Fruit fly (Drosophila melanogaster): ENCODE measurements around the gene CG13014.

Gene CG13014

dm6 chrX:16573659-16574058 lies 14.0 kb upstream of the CG13014 start (continued):
- TF ChIP-seq Fer3 (tag; optimal IDR thresholded peaks at IDR 0.05) (peak; percentile 45), Hey (tag; optimal IDR thresholded peaks at IDR 0.05) (no peak), Chrac-16 (GFP tag; optimal IDR thresholded peaks at IDR 0.05) (no peak), fd3F (GFP tag; optimal IDR thresholded peaks at IDR 0.05) (peak; percentile 22), dmrt11E (tag; optimal IDR thresholded peaks at IDR 0.05) (peak; percentile 19), cad (GFP tag; optimal IDR thresholded peaks at IDR 0.05) (no peak), CG15269 (tag; optimal IDR thresholded peaks at IDR 0.05) (peak; percentile 49), sens-2 (GFP tag; IDR thresholded peaks at IDR 0.05) (no peak), Hr39 (optimal IDR thresholded peaks at IDR 0.05) (no peak), CG3726 (GFP tag; IDR thresholded peaks at IDR 0.05) (no peak), CG6854 (GFP tag; optimal IDR thresholded peaks at IDR 0.05) (peak; percentile 1), sima (GFP tag; optimal IDR thresholded peaks at IDR 0.05) (no peak), CG7987 (GFP tag; optimal IDR thresholded peaks at IDR 0.05) (peak; percentile 41), CG9817 (tag; optimal IDR thresholded peaks at IDR 0.05) (peak; percentile 13), CG11695 (GFP tag; IDR thresholded peaks at IDR 0.05) (0 out of 3 replicates have a peak, but pooled peaks have one; percentile 38), run (tag; optimal IDR thresholded peaks at IDR 0.05) (no peak), CG2875 (GFP tag; optimal IDR thresholded peaks at IDR 0.05) (peak; percentile 9), CG31388 (GFP tag; optimal IDR thresholded peaks at IDR 0.05) (no peak), slbo (GFP tag; IDR thresholded peaks at IDR 0.05) (no peak), wek (GFP tag; optimal IDR thresholded peaks at IDR 0.05) (peak; percentile 20), BEAF-32 (GFP tag; optimal IDR thresholded peaks at IDR 0.05) (no peak), CG11504 (tag; optimal IDR thresholded peaks at IDR 0.05) (peak; percentile 1), Nf-YB (GFP tag; optimal IDR thresholded peaks at IDR 0.05) (no peak), unpg (GFP tag; optimal IDR thresholded peaks at IDR 0.05) (peak; percentile 25), CG11398 (GFP tag; optimal IDR thresholded peaks at IDR 0.05) (peak; percentile 6), Oli (tag; optimal IDR thresholded peaks at IDR 0.05) (no peak), CG31365 (tag; optimal IDR thresholded peaks at IDR 0.05) (no peak), CG11085 (GFP tag; IDR thresholded peaks at IDR 0.05) (no peak), HLH3B (GFP tag; IDR thresholded peaks at IDR 0.05) (no peak), bcd (GFP tag; optimal IDR thresholded peaks at IDR 0.05) (no peak), hkb (optimal IDR thresholded peaks at IDR 0.05) (no peak), hkb (GFP tag; IDR thresholded peaks at IDR 0.05) (no peak), C15 (GFP tag; IDR thresholded peaks at IDR 0.05) (no peak), Optix (GFP tag; IDR thresholded peaks at IDR 0.05) (no peak), Bteb2 (GFP tag; optimal IDR thresholded peaks at IDR 0.05) (no peak), crol (GFP tag; IDR thresholded peaks at IDR 0.05) (no peak), CG1792 (GFP tag; optimal IDR thresholded peaks at IDR 0.05) (no peak), CG13424 (tag; optimal IDR thresholded peaks at IDR 0.05) (peak; percentile 13), al (GFP tag; IDR thresholded peaks at IDR 0.05) (no peak), Gsc (GFP tag; IDR thresholded peaks at IDR 0.05) (no peak), luna (GFP tag; optimal IDR thresholded peaks at IDR 0.05) (no peak), CG1832 (GFP tag; optimal IDR thresholded peaks at IDR 0.05) (no peak), ftz-f1 (GFP tag; optimal IDR thresholded peaks at IDR 0.05) (no peak), CG31441 (GFP tag; IDR thresholded peaks at IDR 0.05) (no peak), D19A (tag; optimal IDR thresholded peaks at IDR 0.05) (no peak), disco-r (GFP tag; optimal IDR thresholded peaks at IDR 0.05) (no peak), jigr1 (GFP tag; IDR thresholded peaks at IDR 0.05) (no peak), Dad (GFP tag; optimal IDR thresholded peaks at IDR 0.05) (no peak), mam (GFP tag; optimal IDR thresholded peaks at IDR 0.05) (no peak), Dref (GFP tag; IDR thresholded peaks at IDR 0.05) (no peak), lab (GFP tag; optimal IDR thresholded peaks at IDR 0.05) (peak; percentile 71), CG16863 (GFP tag; optimal IDR thresholded peaks at IDR 0.05) (no peak), Jarid2 (GFP tag; optimal IDR thresholded peaks at IDR 0.05) (no peak)

Measured in whole organism, embryonic.